ENCODE assay signal across 1 fruit fly cellular context in genomic region chr3L:15005774-15006173, dm6.
TF ChIP-seq lines count a peak whose summit lies in the region.

No protein-coding gene starts in this region.

TF ChIP-seq in whole organism, prepupa, 60 proteins besides CTCF, POLR2A, EP300 and RAD21 (continued from another document):
- TF ChIP-seq CG1621 (tag; optimal IDR thresholded peaks at IDR 0.05; lab: Kevin White, UChicago), result peak; percentile 1
- TF ChIP-seq Hr39 (GFP tag; optimal IDR thresholded peaks at IDR 0.05; lab: Kevin White, UChicago), result no peak
- no peak for TF ChIP-seq CG8119 (GFP tag; IDR thresholded peaks at IDR 0.05; lab: Robert Waterston, UW)
- no peak for TF ChIP-seq vri (GFP tag; optimal IDR thresholded peaks at IDR 0.05; lab: Kevin White, UChicago)
- TF ChIP-seq Blimp-1 (GFP tag; optimal IDR thresholded peaks at IDR 0.05; lab: Kevin White, UChicago), result no peak
- TF ChIP-seq ss (GFP tag; optimal IDR thresholded peaks at IDR 0.05; lab: Kevin White, UChicago), result peak; percentile 42 to 61
- TF ChIP-seq Ets96B (tag; optimal IDR thresholded peaks at IDR 0.05; lab: Kevin White, UChicago), result peak; percentile 71
- TF ChIP-seq CG11762 (GFP tag; optimal IDR thresholded peaks at IDR 0.05; lab: Kevin White, UChicago; ENCODE audit: insufficient read depth), result no peak
- peak; percentile 10 for TF ChIP-seq pdm3 (GFP tag; optimal IDR thresholded peaks at IDR 0.05; lab: Kevin White, UChicago)
- peak; percentile 23 for TF ChIP-seq Sox14 (GFP tag; optimal IDR thresholded peaks at IDR 0.05; lab: Kevin White, UChicago)
- TF ChIP-seq eg (GFP tag; IDR thresholded peaks at IDR 0.05; lab: Robert Waterston, UW), result no peak
- TF ChIP-seq dsx (GFP tag; optimal IDR thresholded peaks at IDR 0.05; lab: Kevin White, UChicago; ENCODE audit: poor library complexity, severe bottlenecking), result peak; percentile 67
- TF ChIP-seq CG11902 (GFP tag; optimal IDR thresholded peaks at IDR 0.05; lab: Kevin White, UChicago), result no peak
- no peak for TF ChIP-seq CG11294 (GFP tag; IDR thresholded peaks at IDR 0.05; lab: Robert Waterston, UW)
- peak; percentile 89 for TF ChIP-seq Eip78C (GFP tag; lab: Kevin White, UChicago)
- TF ChIP-seq Lpt (GFP tag; optimal IDR thresholded peaks at IDR 0.05; lab: Kevin White, UChicago), result no peak
- peak; percentile 51 for TF ChIP-seq CG10669 (GFP tag; optimal IDR thresholded peaks at IDR 0.05; lab: Kevin White, UChicago)
- TF ChIP-seq CG6792 (GFP tag; optimal IDR thresholded peaks at IDR 0.05; lab: Kevin White, UChicago), result peak; percentile 30
- no peak for TF ChIP-seq esn (GFP tag; optimal IDR thresholded peaks at IDR 0.05; lab: Kevin White, UChicago)
- no peak for TF ChIP-seq svp (GFP tag; lab: Kevin White, UChicago)
- TF ChIP-seq CG15336 (GFP tag; IDR thresholded peaks at IDR 0.05; lab: Robert Waterston, UW), result peak; percentile 43
- TF ChIP-seq OdsH (GFP tag; optimal IDR thresholded peaks at IDR 0.05; lab: Kevin White, UChicago), result peak; percentile 44
- no peak for TF ChIP-seq fkh (GFP tag; optimal IDR thresholded peaks at IDR 0.05; lab: Kevin White, UChicago)
- peak; percentile 50 for TF ChIP-seq CG3032 (tag; optimal IDR thresholded peaks at IDR 0.05; lab: Kevin White, UChicago)
- TF ChIP-seq Sox15 (GFP tag; optimal IDR thresholded peaks at IDR 0.05; lab: Kevin White, UChicago), result no peak
- TF ChIP-seq CG6854 (GFP tag; optimal IDR thresholded peaks at IDR 0.05; lab: Kevin White, UChicago), result no peak
- 0 out of 2 replicates have a peak, but pooled peaks have one; percentile 10 for TF ChIP-seq Gug (GFP tag; IDR thresholded peaks at IDR 0.05; lab: Robert Waterston, UW)
- TF ChIP-seq Met (GFP tag; optimal IDR thresholded peaks at IDR 0.05; lab: Kevin White, UChicago), result peak; percentile 9
- no peak for TF ChIP-seq cyc (GFP tag; optimal IDR thresholded peaks at IDR 0.05; lab: Kevin White, UChicago)
- peak; percentile 15 for TF ChIP-seq net (GFP tag; optimal IDR thresholded peaks at IDR 0.05; lab: Kevin White, UChicago)
- no peak for TF ChIP-seq lz (GFP tag; optimal IDR thresholded peaks at IDR 0.05; lab: Kevin White, UChicago)
- peak; percentile 2 for TF ChIP-seq CG31627 (GFP tag; optimal IDR thresholded peaks at IDR 0.05; lab: Kevin White, UChicago)
- TF ChIP-seq CG3919 (GFP tag; optimal IDR thresholded peaks at IDR 0.05; lab: Kevin White, UChicago), result peak; percentile 40
- peak; percentile 14 for TF ChIP-seq Hr4 (GFP tag; optimal IDR thresholded peaks at IDR 0.05; lab: Kevin White, UChicago)
